Worm (Caenorhabditis elegans): ENCODE results near the gene F11D5.6.

The F11D5.6 gene

DNA sequence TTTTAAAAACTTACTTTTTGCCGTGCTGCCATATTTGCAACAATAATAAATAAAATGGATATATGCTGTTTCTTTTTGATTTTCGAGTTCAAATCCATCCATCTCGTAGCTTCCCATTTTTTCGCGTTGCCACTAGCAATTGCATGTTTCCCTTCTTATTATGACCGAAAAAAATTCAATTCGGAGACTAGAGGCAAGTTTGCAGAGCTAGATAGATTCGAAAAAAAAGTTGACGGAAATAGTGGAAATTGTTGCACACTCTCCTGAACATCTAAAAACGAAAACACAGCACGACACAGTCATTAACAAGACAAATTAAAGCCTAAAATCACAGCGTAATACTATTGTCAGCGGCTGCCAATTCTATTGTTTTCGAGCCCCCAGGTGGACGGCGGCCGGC, at the start of gene F11D5.6:
Gene F11D5.6, minus strand, starts transcription at position 101 of the 400 bp plus-strand sequence.
- TF ChIP-seq F22D6.2 (tag; optimal IDR thresholded peaks at IDR 0.05) = no peak
- no peak for TF ChIP-seq pbrm-1 (GFP tag; IDR thresholded peaks at IDR 0.05)
- no peak for TF ChIP-seq ztf-18 (tag; optimal IDR thresholded peaks at IDR 0.05)
- TF ChIP-seq nfya-2 (GFP tag; IDR thresholded peaks at IDR 0.05) = no peak
- TF ChIP-seq rec-8 (tag; optimal IDR thresholded peaks at IDR 0.05) = no peak
- TF ChIP-seq dpl-1 (GFP tag; optimal IDR thresholded peaks at IDR 0.05) = no peak
- TF ChIP-seq unc-130 (GFP tag; optimal IDR thresholded peaks at IDR 0.05) = no peak
- no peak for TF ChIP-seq F33H1.4 (GFP tag; IDR thresholded peaks at IDR 0.05)
- TF ChIP-seq madf-10 (tag; optimal IDR thresholded peaks at IDR 0.05) = no peak
- no peak for TF ChIP-seq ceh-79 (tag; optimal IDR thresholded peaks at IDR 0.05)
- no peak for TF ChIP-seq mcd-1 (GFP tag; IDR thresholded peaks at IDR 0.05)

- TF ChIP-seq hmg-20 (GFP tag; IDR thresholded peaks at IDR 0.05) (no peak), lin-54 (GFP tag; optimal IDR thresholded peaks at IDR 0.05) (no peak)
Observed at ce11 chrX:3375320-3375719, 49.2 kb upstream of the F11D5.6 start.

- no peak for TF ChIP-seq ets-4 (GFP tag; optimal IDR thresholded peaks at IDR 0.05)
- TF ChIP-seq Y53G8AR.9 (GFP tag; conservative IDR thresholded peaks at IDR 0.05) = no peak
- no peak for TF ChIP-seq Y95B8A.8 (GFP tag; IDR thresholded peaks at IDR 0.05)
- no peak for TF ChIP-seq rcor-1 (GFP tag; IDR thresholded peaks at IDR 0.05)
- TF ChIP-seq ccch-3 (GFP tag; optimal IDR thresholded peaks at IDR 0.05) = no peak
- no peak for TF ChIP-seq unc-62 (GFP tag; optimal IDR thresholded peaks at IDR 0.05)
Observed at ce11 chrX:3374642-3375041, 48.6 kb upstream of the F11D5.6 start, which contains the start of gene clc-3. clc-3 (minus strand) TSS chrX:3374742.

ce11 chrX:3371264-3371663, 45.2 kb upstream of the F11D5.6 start:
- TF ChIP-seq sdz-38 (tag; optimal IDR thresholded peaks at IDR 0.05) = no peak
- TF ChIP-seq nhr-179 (tag; optimal IDR thresholded peaks at IDR 0.05) = peak; percentile 20
- peak; percentile 75 for TF ChIP-seq T07F8.4 (tag; optimal IDR thresholded peaks at IDR 0.05)
- TF ChIP-seq atf-7 (tag; optimal IDR thresholded peaks at IDR 0.05) = peak; percentile 44
- peak; percentile 60; the same call in 1 of the 2 replicates for TF ChIP-seq mcd-1 (GFP tag; IDR thresholded peaks at IDR 0.05)
- no peak for TF ChIP-seq C17E4.6 (GFP tag; IDR thresholded peaks at IDR 0.05)
- TF ChIP-seq ceh-27 (GFP tag; optimal IDR thresholded peaks at IDR 0.05) = peak; percentile 74
- no peak for TF ChIP-seq F55B11.4 (tag; optimal IDR thresholded peaks at IDR 0.05; ENCODE audit: borderline replicate concordance, insufficient read depth)
- peak; percentile 7 for TF ChIP-seq hlh-12 (tag; optimal IDR thresholded peaks at IDR 0.05)
- TF ChIP-seq tbp1 (GFP tag; optimal IDR thresholded peaks at IDR 0.05) = peak; percentile 97
- no peak for TF ChIP-seq dpl-1 (GFP tag; optimal IDR thresholded peaks at IDR 0.05)
- peak; percentile 44 for TF ChIP-seq ceh-100 (GFP tag; IDR thresholded peaks at IDR 0.05)
- TF ChIP-seq nhr-80 (tag; optimal IDR thresholded peaks at IDR 0.05) = peak; percentile 23
- TF ChIP-seq cebp-2 (GFP tag; IDR thresholded peaks at IDR 0.05) = 0 out of 2 replicates have a peak, but pooled peaks have one; percentile 76
- peak; percentile 48; the same call in 1 of the 2 replicates for TF ChIP-seq aptf-3 (GFP tag; IDR thresholded peaks at IDR 0.05)
- peak; percentile 78 for TF ChIP-seq chd-7 (tag; optimal IDR thresholded peaks at IDR 0.05)
- TF ChIP-seq F52B5.7 (tag; optimal IDR thresholded peaks at IDR 0.05) = peak; percentile 75
- 0 out of 2 replicates have a peak, but pooled peaks have one; percentile 5 for TF ChIP-seq madf-8 (GFP tag; conservative IDR thresholded peaks at IDR 0.05)
- no peak for TF ChIP-seq aptf-2 (GFP tag; conservative IDR thresholded peaks at IDR 0.05)
- peak; percentile 57; the same call in 1 of the 2 replicates for TF ChIP-seq egrh-3 (GFP tag; IDR thresholded peaks at IDR 0.05)
- no peak for TF ChIP-seq xnd-1 (tag; optimal IDR thresholded peaks at IDR 0.05)
- no peak for TF ChIP-seq dpff-1 (tag; optimal IDR thresholded peaks at IDR 0.05)
- no peak for TF ChIP-seq pha-4 (tag; optimal IDR thresholded peaks at IDR 0.05)
- peak; percentile 85 for TF ChIP-seq dox-1 (GFP tag; IDR thresholded peaks at IDR 0.05)
- peak in 1 of 3 experiments; percentile 69 for TF ChIP-seq lin-35 (GFP tag; optimal IDR thresholded peaks at IDR 0.05)
- TF ChIP-seq Y56A3A.18 (GFP tag; IDR thresholded peaks at IDR 0.05) = peak; percentile 72; the same call in 1 of the 2 replicates
- peak; percentile 60 for TF ChIP-seq snpc-4 (GFP tag; optimal IDR thresholded peaks at IDR 0.05)
- TF ChIP-seq snpc-4 (tag; optimal IDR thresholded peaks at IDR 0.05) = peak; percentile 32 to 72 (median 56)
